Worm (Caenorhabditis elegans) whole organism, L1 larva: ENCODE measurements around the gene srd-18.

Experiments
- Y116A8C.19 ChIP-seq: sonication (generic microtip); optimal IDR thresholded peaks from 2 replicates; lab custom pipeline; 2016; ENCODE audit warnings: missing compliant biosample characterization, missing genetic modification characterization, borderline replicate concordance
- aha-1 ChIP-seq: fragments of 150-350 bp; optimal IDR thresholded peaks from 2 replicates; lab custom pipeline; 2014; ENCODE audit warnings: missing biosample characterization, missing genetic modification characterization
- aly-2 ChIP-seq: fragments of 150-350 bp; optimal IDR thresholded peaks from 2 replicates; lab custom pipeline; 2014; ENCODE audit warnings: missing biosample characterization, missing genetic modification characterization
- blmp-1 ChIP-seq: fragments of 150-350 bp; optimal IDR thresholded peaks from 2 replicates; lab custom pipeline; 2014; ENCODE audit warnings: missing biosample characterization, missing genetic modification characterization
- ceh-63 ChIP-seq: fragments of 200-800 bp; sonication (Bioruptor generic); optimal IDR thresholded peaks from 2 replicates; lab custom pipeline; 2018; ENCODE audit warnings: mild to moderate bottlenecking, missing genetic modification characterization, missing compliant biosample characterization
- dpl-1 ChIP-seq, 3 experiments: fragments of 150-350 bp in 2 of 3; sonication (generic microtip) in 1 of 3; optimal IDR thresholded peaks; 2 replicates each; lab custom pipeline; 2014 to 2017; ENCODE audit warnings: missing biosample characterization in 3 of 3, missing genetic modification characterization in 3 of 3, missing genetic modification reagents in 3 of 3
- dsc-1 ChIP-seq: sonication (generic microtip); optimal IDR thresholded peaks from 2 replicates; lab custom pipeline; 2016; ENCODE audit warnings: mild to moderate bottlenecking, missing genetic modification characterization, missing compliant biosample characterization
- efl-1 ChIP-seq, 4 experiments: fragments of 150-350 bp; optimal IDR thresholded peaks in 3 of 4; peaks in 1 of 4; 1 replicate in 1 of 4; 2 replicates in 3 of 4; lab custom pipeline; 2014; ENCODE audit warnings: missing biosample characterization in 2 of 4, missing genetic modification characterization in 2 of 4, missing genetic modification reagents in 2 of 4
- efl-3 ChIP-seq: fragments of 200-800 bp; sonication (Bioruptor generic); optimal IDR thresholded peaks from 2 replicates; lab custom pipeline; 2018; ENCODE audit warnings: mild to moderate bottlenecking, missing genetic modification characterization, missing compliant biosample characterization
- egl-27 ChIP-seq, 2 experiments: fragments of 150-350 bp in 1 of 2; sonication (generic microtip); optimal IDR thresholded peaks; 3 replicates each; lab custom pipeline; 2017 to 2018; ENCODE audit warnings: missing biosample characterization in 2 of 2, missing genetic modification characterization in 2 of 2, missing genetic modification reagents in 2 of 2
- elt-3 ChIP-seq, 6 experiments: fragments of 150-350 bp in 1 of 6; sonication (generic microtip); optimal IDR thresholded peaks; 2 replicates each; lab custom pipeline; 2017 to 2018; ENCODE audit warnings: missing biosample characterization in 6 of 6, missing genetic modification characterization in 6 of 6, inconsistent platforms in 1 of 6
- fkh-10 ChIP-seq: sonication (generic microtip); optimal IDR thresholded peaks from 2 replicates; lab custom pipeline; 2017; ENCODE audit warnings: missing biosample characterization, missing genetic modification reagents, missing genetic modification characterization
- fkh-8 ChIP-seq: sonication (generic microtip); optimal IDR thresholded peaks from 2 replicates; lab custom pipeline; 2016; ENCODE audit warnings: mild to moderate bottlenecking, missing genetic modification characterization, missing compliant biosample characterization
- fos-1 ChIP-seq: fragments of 150-350 bp; optimal IDR thresholded peaks from 2 replicates; lab custom pipeline; 2014; ENCODE audit warnings: missing biosample characterization, missing genetic modification characterization
- hlh-17 ChIP-seq: fragments of 200-800 bp; sonication (Bioruptor generic); optimal IDR thresholded peaks from 2 replicates; lab custom pipeline; 2018; ENCODE audit warnings: missing genetic modification characterization, mild to moderate bottlenecking, missing compliant biosample characterization, moderate library complexity, borderline replicate concordance
- hlh-4 ChIP-seq: sonication (generic microtip); optimal IDR thresholded peaks from 2 replicates; lab custom pipeline; 2016; ENCODE audit warnings: mild to moderate bottlenecking, missing genetic modification characterization, missing compliant biosample characterization
- hpl-2 ChIP-seq: fragments of 150-350 bp; optimal IDR thresholded peaks from 2 replicates; lab custom pipeline; 2014; ENCODE audit warnings: missing biosample characterization, missing genetic modification reagents, missing genetic modification characterization
- lin-14 ChIP-seq: fragments of 200-800 bp; sonication (Bioruptor generic); optimal IDR thresholded peaks from 2 replicates; lab custom pipeline; 2018; ENCODE audit warnings: mild to moderate bottlenecking, missing genetic modification characterization, moderate library complexity, missing compliant biosample characterization
- lin-35 ChIP-seq, 2 experiments: fragments of 150-350 bp; optimal IDR thresholded peaks; 2 replicates each; lab custom pipeline; 2014; ENCODE audit warnings: missing biosample characterization in 2 of 2, missing genetic modification characterization in 2 of 2, missing genetic modification reagents in 2 of 2
- lsy-2 ChIP-seq, 2 experiments: fragments of 150-350 bp; optimal IDR thresholded peaks; 2 replicates each; lab custom pipeline; 2014; ENCODE audit warnings: missing biosample characterization in 2 of 2, missing genetic modification characterization in 2 of 2
- mef-2 ChIP-seq: fragments of 150-350 bp; optimal IDR thresholded peaks from 2 replicates; lab custom pipeline; 2014; ENCODE audit warnings: missing biosample characterization, missing genetic modification characterization
- nhr-11 ChIP-seq: fragments of 150-350 bp; optimal IDR thresholded peaks from 2 replicates; lab custom pipeline; 2014; ENCODE audit warnings: missing biosample characterization, missing genetic modification characterization
- nhr-19 ChIP-seq: fragments of 200-800 bp; sonication (Bioruptor generic); conservative IDR thresholded peaks from 2 replicates; pipeline ENCODE4 v1.3.6; 2022; ENCODE audit warnings: missing genetic modification characterization, missing compliant biosample characterization
- nhr-20 ChIP-seq: sonication (generic microtip); optimal IDR thresholded peaks from 2 replicates; lab custom pipeline; 2016; ENCODE audit warnings: mild to moderate bottlenecking, missing genetic modification characterization, missing compliant biosample characterization
- nhr-237 ChIP-seq: fragments of 150-350 bp; optimal IDR thresholded peaks from 2 replicates; lab custom pipeline; 2014; ENCODE audit warnings: missing biosample characterization, missing genetic modification characterization
- nhr-71 ChIP-seq: sonication (generic microtip); optimal IDR thresholded peaks from 2 replicates; lab custom pipeline; 2016; ENCODE audit warnings: mild to moderate bottlenecking, missing genetic modification characterization, moderate library complexity, missing compliant biosample characterization
- nhr-76 ChIP-seq: sonication (generic microtip); optimal IDR thresholded peaks from 2 replicates; lab custom pipeline; 2017; ENCODE audit warnings: missing biosample characterization, missing genetic modification characterization
- rnt-1 ChIP-seq: sonication (generic microtip); optimal IDR thresholded peaks from 2 replicates; lab custom pipeline; 2016; ENCODE audit warnings: mild to moderate bottlenecking, missing genetic modification characterization, moderate library complexity, missing compliant biosample characterization
- skn-1 ChIP-seq: fragments of 150-350 bp; optimal IDR thresholded peaks from 2 replicates; lab custom pipeline; 2014; ENCODE audit warnings: missing biosample characterization, missing genetic modification characterization
- snu-23 ChIP-seq: sonication (generic microtip); optimal IDR thresholded peaks from 2 replicates; lab custom pipeline; 2016; ENCODE audit warnings: missing genetic modification characterization, missing compliant biosample characterization
- tbx-2 ChIP-seq: sonication (generic microtip); optimal IDR thresholded peaks from 2 replicates; lab custom pipeline; 2016; ENCODE audit warnings: missing genetic modification characterization, missing compliant biosample characterization
- tlp-1 ChIP-seq: fragments of 150-350 bp; optimal IDR thresholded peaks from 2 replicates; lab custom pipeline; 2014; ENCODE audit warnings: missing biosample characterization, missing genetic modification characterization
- unc-130 ChIP-seq: fragments of 150-350 bp; optimal IDR thresholded peaks from 2 replicates; lab custom pipeline; 2017; ENCODE audit warnings: missing biosample characterization, missing genetic modification characterization, inconsistent platforms
- unc-62 ChIP-seq: fragments of 150-350 bp; optimal IDR thresholded peaks from 2 replicates; lab custom pipeline; 2014; ENCODE audit warnings: missing biosample characterization, missing genetic modification reagents, missing genetic modification characterization
- ztf-11 ChIP-seq, 2 experiments: sonication (generic microtip); optimal IDR thresholded peaks; 2 replicates each; lab custom pipeline; 2016 to 2017; ENCODE audit warnings: missing genetic modification characterization in 2 of 2, missing biosample characterization in 1 of 2, missing compliant biosample characterization in 1 of 2
- ztf-4 ChIP-seq: fragments of 150-350 bp; optimal IDR thresholded peaks from 2 replicates; lab custom pipeline; 2014; ENCODE audit warnings: missing biosample characterization, missing genetic modification characterization

Gene srd-18

ce11 chrV:13426764-13427163, at the start of gene srd-18:
Gene srd-18, minus strand, starts transcription at chrV:13426864.
- no peak for TF ChIP-seq elt-3 (tag; optimal IDR thresholded peaks at IDR 0.05; lab: Kevin White, UChicago)
- no peak for TF ChIP-seq lin-35 (GFP tag; optimal IDR thresholded peaks at IDR 0.05; lab: Kevin White, UChicago)
- no peak for TF ChIP-seq hlh-17 (GFP tag; lab: Kevin White, UChicago)
- TF ChIP-seq fos-1 (tag; lab: Kevin White, UChicago) = no peak
- no peak for TF ChIP-seq ztf-11 (tag; optimal IDR thresholded peaks at IDR 0.05; lab: Kevin White, UChicago)
- no peak for TF ChIP-seq hpl-2 (GFP tag; lab: Kevin White, UChicago)
- TF ChIP-seq dpl-1 (GFP tag; optimal IDR thresholded peaks at IDR 0.05; lab: Kevin White, UChicago) = no peak
- no peak for TF ChIP-seq aha-1
- TF ChIP-seq nhr-237 (tag; lab: Kevin White, UChicago) = no peak
- TF ChIP-seq fkh-8 = no peak
- no peak for TF ChIP-seq unc-62 (GFP tag; lab: Kevin White, UChicago)
- TF ChIP-seq mef-2 (tag; lab: Kevin White, UChicago) = no peak
- TF ChIP-seq efl-3 (GFP tag; lab: Kevin White, UChicago) = no peak
- TF ChIP-seq dsc-1 (tag; lab: Kevin White, UChicago) = no peak
- no peak for TF ChIP-seq egl-27 (tag; optimal IDR thresholded peaks at IDR 0.05; lab: Kevin White, UChicago)
- no peak for TF ChIP-seq nhr-11 (tag; lab: Kevin White, UChicago)
- no peak for TF ChIP-seq nhr-76 (tag; lab: Kevin White, UChicago)
- TF ChIP-seq ceh-63 (GFP tag; lab: Kevin White, UChicago) = no peak
- no peak for TF ChIP-seq snu-23 (GFP tag; lab: Kevin White, UChicago)
- no peak for TF ChIP-seq aly-2 (tag; lab: Kevin White, UChicago)

ce11 chrV:13476350-13476749, 49.7 kb upstream of the srd-18 start, which contains the start of gene T10G3.8:
Gene T10G3.8, minus strand, starts transcription at chrV:13476450.
- TF ChIP-seq efl-1 (optimal IDR thresholded peaks at IDR 0.05; lab: Kevin White, UChicago) (no peak), efl-1 (GFP tag; optimal IDR thresholded peaks at IDR 0.05 in 1 of 2; lab: Kevin White, UChicago) (peak in 1 of 2 experiments; percentile 66), tlp-1 (no peak), fos-1 (tag; lab: Kevin White, UChicago) (no peak)

DNA sequence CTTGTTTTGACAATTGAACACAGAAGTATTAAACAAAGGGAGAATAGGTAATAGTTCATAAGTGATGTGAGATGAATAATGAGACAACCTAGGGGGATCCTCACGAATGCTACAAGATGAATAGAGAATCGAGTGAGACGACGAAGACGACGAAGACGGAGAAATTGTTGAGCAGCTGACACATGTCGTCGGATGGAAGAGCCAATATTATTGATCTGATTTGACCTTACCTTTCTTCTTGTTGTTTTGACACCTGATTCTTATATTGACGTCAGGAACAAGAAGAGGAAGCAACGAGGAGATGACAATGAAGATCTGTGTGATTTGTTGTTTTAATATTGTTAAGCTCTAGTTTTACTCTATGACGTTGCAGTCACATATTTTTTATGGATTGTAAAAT, 46.8 kb upstream of the srd-18 start, which contains the start of gene T10G3.1:
TSS of gene T10G3.1 (minus strand) at position 213 of the 400 bp plus-strand sequence.
- TF ChIP-seq unc-130 (tag; lab: Kevin White, UChicago) (peak; percentile 37), nhr-11 (tag; lab: Kevin White, UChicago) (no peak), nhr-20 (peak; percentile 31), lin-35 (GFP tag; optimal IDR thresholded peaks at IDR 0.05; lab: Kevin White, UChicago) (no peak), tbx-2 (tag; lab: Kevin White, UChicago) (peak; percentile 8), lsy-2 (tag; optimal IDR thresholded peaks at IDR 0.05; lab: Kevin White, UChicago) (peak; percentile 37 to 44), ztf-4 (tag; lab: Kevin White, UChicago) (peak; percentile 17), rnt-1 (tag; lab: Kevin White, UChicago) (peak; percentile 75), fkh-10 (no peak), blmp-1 (tag; lab: Kevin White, UChicago) (no peak), efl-1 (optimal IDR thresholded peaks at IDR 0.05; lab: Kevin White, UChicago) (peak in 1 of 2 experiments; percentile 22), efl-1 (GFP tag; optimal IDR thresholded peaks at IDR 0.05 in 1 of 2; lab: Kevin White, UChicago) (peak in 1 of 2 experiments; percentile 56), snu-23 (GFP tag; lab: Kevin White, UChicago) (peak; percentile 40), nhr-71 (tag; lab: Kevin White, UChicago) (peak; percentile 85), nhr-19 (GFP tag; lab: Robert Waterston, UW) (peak; percentile 52), Y116A8C.19 (tag; lab: Kevin White, UChicago) (no peak), hlh-4 (tag; lab: Kevin White, UChicago) (no peak), skn-1 (tag; lab: Kevin White, UChicago) (no peak), lin-14 (GFP tag; lab: Kevin White, UChicago) (peak; percentile 70)
